Fruit fly (Drosophila melanogaster): Measurements from ENCODE around the gene Slbp.
A peak's percentile ranks its signal among the peaks of the same experiment; 100 is the strongest.

DNA sequence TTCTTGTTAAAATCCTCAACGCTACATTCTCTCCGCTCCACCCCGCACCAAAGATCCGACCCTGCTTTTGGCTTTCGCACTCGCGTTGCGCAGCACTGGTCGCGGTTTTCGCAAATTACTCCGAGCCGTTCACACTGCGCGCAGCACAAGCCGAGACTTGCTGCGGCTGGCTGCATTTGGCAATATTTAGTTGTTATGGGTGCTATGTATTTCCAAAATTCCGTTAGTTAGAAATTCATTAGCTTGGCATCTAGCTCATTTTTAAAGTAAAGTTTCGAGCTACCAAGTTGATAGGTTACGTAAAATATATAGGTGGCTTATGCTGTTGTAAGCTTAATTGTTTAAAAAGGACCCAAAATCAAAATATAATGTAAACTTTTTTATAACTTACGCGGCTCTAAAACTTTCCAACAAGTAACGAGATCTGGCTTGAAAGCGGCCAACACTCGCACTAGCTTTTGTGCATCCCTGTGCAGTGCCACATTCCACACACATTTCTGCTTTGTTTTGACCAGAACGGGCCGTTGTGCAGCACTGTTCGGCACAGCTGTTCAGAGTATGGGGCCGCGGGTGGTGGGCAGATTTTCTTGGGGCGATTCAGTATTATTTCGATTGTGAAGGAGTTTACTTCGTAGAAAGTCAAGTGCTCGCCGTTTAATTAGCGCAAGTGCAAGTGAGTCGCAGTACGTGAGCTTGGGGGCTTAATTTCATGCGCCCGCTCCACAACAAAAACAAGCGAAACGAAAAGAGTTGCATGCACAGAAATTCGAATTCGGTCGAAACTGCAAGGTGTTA, 30.1 kb downstream of the Slbp start, which contains the start of the genes yem and Ctl2:
- TF ChIP-seq insv (optimal IDR thresholded peaks at IDR 0.05) (no peak), psq (optimal IDR thresholded peaks at IDR 0.05) (no peak), Sin3A (optimal IDR thresholded peaks at IDR 0.05) (peak; percentile 70)
